Worm (Caenorhabditis elegans) whole organism, late embryonic: ENCODE results near the gene F52E1.5.

Source experiments
- C38D4.7 ChIP-seq: fragments of 200-800 bp; sonication (Bioruptor generic); optimal IDR thresholded peaks from 2 replicates; lab custom pipeline; 2018; ENCODE audit warnings: mild to moderate bottlenecking, missing genetic modification characterization, moderate library complexity, missing compliant biosample characterization
- K02D7.2 ChIP-seq: sonication (generic microtip); optimal IDR thresholded peaks from 2 replicates; lab custom pipeline; 2017; ENCODE audit warnings: mild to moderate bottlenecking, missing genetic modification characterization, missing compliant biosample characterization
- K09A11.1 ChIP-seq: sonication (generic microtip); optimal IDR thresholded peaks from 2 replicates; lab custom pipeline; 2017; ENCODE audit warnings: antibody characterized with exemption, mild to moderate bottlenecking, missing genetic modification characterization, missing compliant biosample characterization; ENCODE audit not compliant: insufficient read depth
- T23F11.4 ChIP-seq: fragments of 200-800 bp; sonication (Bioruptor generic); optimal IDR thresholded peaks from 2 replicates; lab custom pipeline; 2018; ENCODE audit warnings: mild to moderate bottlenecking, missing genetic modification characterization, missing compliant biosample characterization
- Y22D7AL.16 ChIP-seq: sonication (generic microtip); optimal IDR thresholded peaks from 2 replicates; lab custom pipeline; 2016; ENCODE audit warnings: missing genetic modification characterization, missing compliant biosample characterization
- ama-1 ChIP-seq: fragments of 150-350 bp; optimal IDR thresholded peaks from 2 replicates; lab custom pipeline; 2014
- ceh-14 ChIP-seq: sonication (generic microtip); optimal IDR thresholded peaks from 2 replicates; lab custom pipeline; 2016; ENCODE audit warnings: missing genotype, missing genetic modification characterization, missing compliant biosample characterization
- ceh-18 ChIP-seq: sonication (generic microtip); optimal IDR thresholded peaks from 2 replicates; lab custom pipeline; 2016; ENCODE audit warnings: missing genetic modification characterization, missing compliant biosample characterization
- ceh-30 ChIP-seq: fragments of 150-350 bp; optimal IDR thresholded peaks from 2 replicates; lab custom pipeline; 2014; ENCODE audit warnings: missing biosample characterization, missing genetic modification characterization
- ceh-31 ChIP-seq: sonication (generic microtip); optimal IDR thresholded peaks from 2 replicates; lab custom pipeline; 2016; ENCODE audit warnings: missing genetic modification characterization, missing compliant biosample characterization
- ceh-34 ChIP-seq: sonication (generic microtip); optimal IDR thresholded peaks from 2 replicates; lab custom pipeline; 2016; ENCODE audit warnings: mild to moderate bottlenecking, missing genetic modification characterization, missing compliant biosample characterization
- ceh-48 ChIP-seq: sonication (generic microtip); optimal IDR thresholded peaks from 2 replicates; lab custom pipeline; 2016; ENCODE audit warnings: missing genetic modification characterization, inconsistent platforms, missing compliant biosample characterization
- che-1 ChIP-seq: sonication (generic microtip); optimal IDR thresholded peaks from 2 replicates; lab custom pipeline; 2016; ENCODE audit warnings: mild to moderate bottlenecking, missing genetic modification characterization, missing compliant biosample characterization
- dmd-4 ChIP-seq: sonication (generic microtip); optimal IDR thresholded peaks from 2 replicates; lab custom pipeline; 2016; ENCODE audit warnings: borderline replicate concordance, missing genetic modification characterization, missing compliant biosample characterization
- dve-1 ChIP-seq: sonication (generic microtip); optimal IDR thresholded peaks from 2 replicates; lab custom pipeline; 2017; ENCODE audit warnings: antibody characterized with exemption, mild to moderate bottlenecking, missing genetic modification characterization, missing compliant biosample characterization
- elt-2 ChIP-seq: sonication (generic microtip); optimal IDR thresholded peaks from 2 replicates; lab custom pipeline; 2016; ENCODE audit warnings: missing genetic modification reagents, missing genetic modification characterization, missing compliant biosample characterization
- fkh-6 ChIP-seq: sonication (generic microtip); optimal IDR thresholded peaks from 2 replicates; lab custom pipeline; 2016; ENCODE audit warnings: missing genetic modification characterization, missing compliant biosample characterization
- gmeb-2 ChIP-seq: sonication (generic microtip); optimal IDR thresholded peaks from 2 replicates; lab custom pipeline; 2016; ENCODE audit warnings: missing genetic modification characterization, inconsistent platforms, missing compliant biosample characterization
- hlh-13 ChIP-seq: fragments of 200-800 bp; sonication (Bioruptor generic); optimal IDR thresholded peaks from 2 replicates; lab custom pipeline; 2018; ENCODE audit warnings: mild to moderate bottlenecking, missing genetic modification characterization, missing compliant biosample characterization
- hlh-8 ChIP-seq: sonication (generic microtip); optimal IDR thresholded peaks from 2 replicates; lab custom pipeline; 2016; ENCODE audit warnings: missing genotype, missing genetic modification characterization, missing compliant biosample characterization
- lim-6 ChIP-seq: sonication (generic microtip); optimal IDR thresholded peaks from 2 replicates; lab custom pipeline; 2016; ENCODE audit warnings: missing genetic modification characterization, missing compliant biosample characterization
- nfya-1 ChIP-seq: sonication (generic microtip); optimal IDR thresholded peaks from 2 replicates; lab custom pipeline; 2017; ENCODE audit warnings: missing genetic modification characterization, mild to moderate bottlenecking, missing compliant biosample characterization, antibody characterized with exemption, moderate library complexity
- nhr-232 ChIP-seq: sonication (generic microtip); optimal IDR thresholded peaks from 2 replicates; lab custom pipeline; 2016; ENCODE audit warnings: missing genetic modification characterization, missing compliant biosample characterization
- npax-4 ChIP-seq: sonication (generic microtip); optimal IDR thresholded peaks from 2 replicates; lab custom pipeline; 2016; ENCODE audit warnings: missing genetic modification characterization, missing compliant biosample characterization
- odd-2 ChIP-seq: sonication (generic microtip); optimal IDR thresholded peaks from 2 replicates; lab custom pipeline; 2017; ENCODE audit warnings: antibody characterized with exemption, mild to moderate bottlenecking, missing genetic modification characterization, missing compliant biosample characterization
- pag-3 ChIP-seq: sonication (generic microtip); optimal IDR thresholded peaks from 2 replicates; lab custom pipeline; 2016; ENCODE audit warnings: missing compliant biosample characterization, missing genetic modification characterization, borderline replicate concordance
- pax-1 ChIP-seq: fragments of 150-350 bp; optimal IDR thresholded peaks from 2 replicates; lab custom pipeline; 2014; ENCODE audit warnings: missing biosample characterization, missing genetic modification characterization
- pha-4 ChIP-seq: fragments of 150-350 bp; optimal IDR thresholded peaks from 2 replicates; lab custom pipeline; 2018; ENCODE audit warnings: missing biosample characterization, missing genetic modification reagents, missing genetic modification characterization
- syd-9 ChIP-seq: sonication (generic microtip); optimal IDR thresholded peaks from 2 replicates; lab custom pipeline; 2016; ENCODE audit warnings: mild to moderate bottlenecking, missing genetic modification characterization, moderate library complexity, missing compliant biosample characterization
- tbx-2 ChIP-seq: sonication (generic microtip); optimal IDR thresholded peaks from 2 replicates; lab custom pipeline; 2016; ENCODE audit warnings: missing genetic modification characterization, missing compliant biosample characterization
- tbx-7 ChIP-seq: sonication (generic microtip); optimal IDR thresholded peaks from 2 replicates; lab custom pipeline; 2016; ENCODE audit warnings: missing genotype, missing genetic modification characterization, missing compliant biosample characterization
- ttx-3 ChIP-seq: sonication (generic microtip); optimal IDR thresholded peaks from 2 replicates; lab custom pipeline; 2016; ENCODE audit warnings: missing genetic modification reagents, missing genetic modification characterization, missing compliant biosample characterization
- unc-42 ChIP-seq: sonication (generic microtip); optimal IDR thresholded peaks from 2 replicates; lab custom pipeline; 2016; ENCODE audit warnings: missing genotype, missing genetic modification characterization, missing compliant biosample characterization
- unc-55 ChIP-seq: sonication (generic microtip); optimal IDR thresholded peaks from 2 replicates; lab custom pipeline; 2017; ENCODE audit warnings: missing biosample characterization, missing genetic modification reagents, missing genetic modification characterization
- unc-86 ChIP-seq: sonication (generic microtip); optimal IDR thresholded peaks from 2 replicates; lab custom pipeline; 2016; ENCODE audit warnings: missing genetic modification characterization, missing compliant biosample characterization

Gene F52E1.5

DNA sequence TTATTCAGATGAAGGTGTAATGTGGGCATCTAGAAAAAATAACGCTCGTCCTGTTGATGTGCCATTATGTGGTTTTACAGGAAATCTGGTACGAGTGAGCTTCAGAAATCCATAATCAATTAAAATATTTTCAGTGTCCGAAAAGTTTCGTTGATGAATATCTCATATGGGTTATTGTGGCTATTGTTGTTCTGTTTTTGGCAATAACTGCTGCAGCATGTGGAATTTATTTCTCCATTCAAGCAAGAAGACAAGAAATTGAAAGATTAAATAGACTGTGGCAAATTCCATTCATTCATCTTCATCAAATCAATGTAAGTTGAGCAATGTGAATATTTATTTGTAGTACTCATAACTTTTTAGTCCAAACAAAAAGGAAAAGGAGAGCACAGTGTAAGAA lies 10.0 kb downstream of the F52E1.5 start:
- no peak for TF ChIP-seq ttx-3 (tag; lab: Kevin White, UChicago)
- no peak for TF ChIP-seq unc-86
- TF ChIP-seq T23F11.4 (GFP tag; lab: Kevin White, UChicago), result no peak
- TF ChIP-seq elt-2, result no peak
- TF ChIP-seq che-1 (tag; lab: Kevin White, UChicago), result no peak
- no peak for TF ChIP-seq pha-4 (tag; lab: Kevin White, UChicago)
- no peak for TF ChIP-seq unc-55 (GFP tag; lab: Kevin White, UChicago)
- TF ChIP-seq hlh-8 (tag; lab: Kevin White, UChicago), result no peak
- no peak for TF ChIP-seq dve-1 (tag; lab: Kevin White, UChicago)
- no peak for TF ChIP-seq Y22D7AL.16 (tag; lab: Kevin White, UChicago)

DNA sequence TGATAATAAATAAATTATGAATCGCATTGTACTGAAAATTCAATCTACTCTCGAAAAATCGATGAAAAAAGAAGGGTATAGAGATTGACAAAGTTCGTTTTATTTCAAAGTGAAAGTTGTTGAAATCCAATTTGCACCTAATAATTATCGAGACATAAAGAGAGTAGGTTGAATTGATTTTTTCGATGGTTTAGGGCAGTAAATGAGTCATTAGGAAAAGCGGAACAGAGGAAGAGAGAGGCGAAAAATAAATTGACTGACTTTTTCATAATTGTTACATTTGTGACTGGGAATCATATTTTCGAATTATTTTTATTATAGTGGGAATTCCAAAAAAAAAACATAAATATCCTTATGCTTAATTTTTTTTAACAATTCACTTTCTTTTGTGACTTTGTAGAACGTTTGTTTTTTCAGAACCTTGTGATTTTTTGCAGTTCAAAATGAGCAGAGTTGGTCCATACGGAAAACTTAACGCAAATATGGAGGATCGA lies 15.1 kb downstream of the F52E1.5 start, which contains the start of the genes pho-6 and F52E1.3:
pho-6 (minus strand) TSS at position 101 of the 494 bp plus-strand sequence.
F52E1.3 (plus strand) TSS at position 444 of the 494 bp plus-strand sequence.
- TF ChIP-seq ceh-48 (tag; lab: Kevin White, UChicago) (no peak), tbx-2 (no peak), ceh-18 (no peak), npax-4 (no peak), gmeb-2 (no peak)

- TF ChIP-seq K02D7.2 (tag; lab: Kevin White, UChicago) (no peak), C38D4.7 (GFP tag; lab: Kevin White, UChicago) (no peak), ttx-3 (tag; lab: Kevin White, UChicago) (no peak), hlh-8 (tag; lab: Kevin White, UChicago) (no peak), syd-9 (tag; lab: Kevin White, UChicago) (no peak), Y22D7AL.16 (tag; lab: Kevin White, UChicago) (no peak), lim-6 (tag; lab: Kevin White, UChicago) (no peak), ceh-14 (tag; lab: Kevin White, UChicago) (no peak), tbx-2 (no peak), fkh-6 (tag; lab: Kevin White, UChicago) (no peak), unc-55 (GFP tag; lab: Kevin White, UChicago) (no peak), ama-1 (no peak), tbx-7 (tag; lab: Kevin White, UChicago) (no peak)
Measured at ce11 chrV:8400808-8401207, 21.5 kb downstream of the F52E1.5 start.

DNA sequence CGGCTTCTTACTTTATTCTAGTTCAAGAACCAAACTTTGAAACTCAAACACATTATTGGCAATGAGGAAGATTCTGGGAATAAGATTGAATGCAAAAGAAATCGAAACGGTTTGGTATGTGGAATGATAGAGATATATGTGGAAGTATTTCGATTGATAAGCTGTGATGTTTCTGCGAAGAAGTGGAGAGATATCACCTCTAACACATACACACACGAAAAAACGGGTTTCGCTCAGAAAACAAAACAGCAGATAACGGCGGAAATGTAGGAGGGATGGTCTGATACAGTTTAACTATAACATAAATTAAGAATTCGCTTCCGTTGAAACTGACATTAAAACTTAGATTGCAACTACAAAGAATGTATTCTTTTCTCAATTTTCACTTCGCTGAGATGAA lies 22.0 kb downstream of the F52E1.5 start:
- no peak for TF ChIP-seq nhr-232 (tag; lab: Kevin White, UChicago)
- no peak for TF ChIP-seq gmeb-2
- TF ChIP-seq, all 69 proteins: peak for 0

DNA sequence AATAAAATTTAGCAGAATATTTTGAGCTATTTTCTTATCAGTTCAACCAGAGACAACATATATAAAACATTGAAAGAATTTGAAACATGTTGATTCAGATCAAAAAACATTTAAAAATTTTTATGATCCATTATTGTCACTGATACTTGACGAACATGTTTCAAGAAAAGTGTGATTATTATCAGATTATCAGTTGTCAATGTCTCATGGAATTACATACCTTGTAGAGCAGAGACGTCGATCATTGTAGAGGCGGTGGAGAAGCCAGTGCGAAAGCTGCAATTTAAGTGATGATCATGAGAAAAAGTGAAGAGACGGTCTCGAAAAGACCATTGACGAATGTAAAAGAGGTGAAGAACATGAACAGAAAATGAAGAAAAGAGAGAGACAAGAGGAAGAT lies 23.1 kb downstream of the F52E1.5 start, which contains the start of gene F52E1.9:
F52E1.9 (minus strand) TSS at position 278 of the 400 bp plus-strand sequence.
- TF ChIP-seq dve-1 (tag; lab: Kevin White, UChicago), result no peak
- TF ChIP-seq odd-2 (tag; lab: Kevin White, UChicago), result no peak
- TF ChIP-seq ceh-31 (tag; lab: Kevin White, UChicago), result no peak
- TF ChIP-seq K09A11.1 (tag; lab: Kevin White, UChicago), result no peak
- no peak for TF ChIP-seq pax-1

- no peak for TF ChIP-seq nfya-1 (tag; lab: Kevin White, UChicago)
- no peak for TF ChIP-seq syd-9 (tag; lab: Kevin White, UChicago)
- TF ChIP-seq hlh-13, result no peak
- no peak for TF ChIP-seq ceh-30
- no peak for TF ChIP-seq ceh-34 (tag; lab: Kevin White, UChicago)
- no peak for TF ChIP-seq dmd-4 (tag; lab: Kevin White, UChicago)
- TF ChIP-seq pag-3, result no peak
- TF ChIP-seq ceh-14 (tag; lab: Kevin White, UChicago), result no peak
- no peak for TF ChIP-seq hlh-8 (tag; lab: Kevin White, UChicago)
- TF ChIP-seq unc-42 (tag; lab: Kevin White, UChicago), result no peak
Measured at ce11 chrV:8403152-8403551, 23.8 kb downstream of the F52E1.5 start.
